Worm (Caenorhabditis elegans) whole organism, L3 larva: ENCODE measurements around the gene yap-1.

Experiments used
- R02D3.7 ChIP-seq: fragments of 150-350 bp; optimal IDR thresholded peaks from 2 replicates; lab custom pipeline; 2014; ENCODE audit warnings: missing biosample characterization, missing genetic modification characterization
- ZK546.5 ChIP-seq: sonication (generic microtip); optimal IDR thresholded peaks from 2 replicates; lab custom pipeline; 2017; ENCODE audit warnings: missing biosample characterization, missing genetic modification characterization
- aly-2 ChIP-seq: fragments of 150-350 bp; optimal IDR thresholded peaks from 2 replicates; lab custom pipeline; 2014; ENCODE audit warnings: missing biosample characterization, missing genetic modification characterization
- ama-1 ChIP-seq: fragments of 150-350 bp; optimal IDR thresholded peaks from 2 replicates; lab custom pipeline; 2018
- ceh-16 ChIP-seq: sonication (generic microtip); optimal IDR thresholded peaks from 2 replicates; lab custom pipeline; 2017; ENCODE audit warnings: missing biosample characterization, missing genetic modification characterization
- ceh-28 ChIP-seq: fragments of 150-350 bp; optimal IDR thresholded peaks from 2 replicates; lab custom pipeline; 2014; ENCODE audit warnings: missing biosample characterization, missing genetic modification reagents, missing genetic modification characterization
- ceh-82 ChIP-seq: fragments of 150-350 bp; optimal IDR thresholded peaks from 2 replicates; lab custom pipeline; 2014; ENCODE audit warnings: missing biosample characterization, missing genetic modification characterization
- ceh-9 ChIP-seq: sonication (generic microtip); optimal IDR thresholded peaks from 2 replicates; lab custom pipeline; 2018; ENCODE audit warnings: missing biosample characterization, missing genetic modification characterization
- egl-27 ChIP-seq: sonication (generic microtip); optimal IDR thresholded peaks from 4 replicates; lab custom pipeline; 2017; ENCODE audit warnings: missing biosample characterization, missing genetic modification reagents, missing genetic modification characterization
- egl-5 ChIP-seq: fragments of 150-350 bp; optimal IDR thresholded peaks from 2 replicates; lab custom pipeline; 2017; ENCODE audit warnings: missing biosample characterization, missing genetic modification reagents, missing genetic modification characterization, inconsistent platforms
- elt-1 ChIP-seq: fragments of 150-350 bp; optimal IDR thresholded peaks from 2 replicates; lab custom pipeline; 2014; ENCODE audit warnings: missing biosample characterization, missing genetic modification characterization
- elt-2 ChIP-seq: sonication (generic microtip); optimal IDR thresholded peaks from 2 replicates; lab custom pipeline; 2016; ENCODE audit warnings: missing genetic modification reagents, mild to moderate bottlenecking, missing genetic modification characterization, missing compliant biosample characterization
- elt-3 ChIP-seq, 3 experiments: fragments of 150-350 bp in 1 of 3; sonication (generic microtip) in 2 of 3; optimal IDR thresholded peaks; 2 replicates in 2 of 3; 4 replicates in 1 of 3; lab custom pipeline; 2014 to 2017; ENCODE audit warnings: missing biosample characterization in 3 of 3, missing genetic modification characterization in 3 of 3
- eor-1 ChIP-seq, 2 experiments: fragments of 150-350 bp; optimal IDR thresholded peaks; 2 replicates each; lab custom pipeline; 2014 to 2018; ENCODE audit warnings: missing biosample characterization in 2 of 2, missing genetic modification characterization in 2 of 2
- fkh-10 ChIP-seq: sonication (generic microtip); optimal IDR thresholded peaks from 2 replicates; lab custom pipeline; 2017; ENCODE audit warnings: missing biosample characterization, missing genetic modification reagents, missing genetic modification characterization
- fkh-2 ChIP-seq: fragments of 150-350 bp; optimal IDR thresholded peaks from 2 replicates; lab custom pipeline; 2014; ENCODE audit warnings: missing biosample characterization, missing genetic modification reagents, missing genetic modification characterization
- fos-1 ChIP-seq: fragments of 150-350 bp; optimal IDR thresholded peaks from 2 replicates; lab custom pipeline; 2014; ENCODE audit warnings: missing biosample characterization, missing genetic modification characterization
- hmg-11 ChIP-seq: sonication (generic microtip); optimal IDR thresholded peaks from 2 replicates; lab custom pipeline; 2016; ENCODE audit warnings: missing genetic modification characterization, missing compliant biosample characterization
- jun-1 ChIP-seq: fragments of 150-350 bp; optimal IDR thresholded peaks from 2 replicates; lab custom pipeline; 2014; ENCODE audit warnings: missing biosample characterization, missing genetic modification reagents, missing genetic modification characterization
- lin-15B ChIP-seq: fragments of 150-350 bp; optimal IDR thresholded peaks from 2 replicates; lab custom pipeline; 2014; ENCODE audit warnings: missing biosample characterization, missing genetic modification characterization
- lin-39 ChIP-seq: fragments of 150-350 bp; optimal IDR thresholded peaks from 2 replicates; lab custom pipeline; 2018; ENCODE audit warnings: missing biosample characterization, missing genetic modification reagents, missing genetic modification characterization
- lsy-12 ChIP-seq: sonication (generic microtip); optimal IDR thresholded peaks from 2 replicates; lab custom pipeline; 2016; ENCODE audit warnings: mild to moderate bottlenecking, missing genetic modification characterization, missing compliant biosample characterization
- mdl-1 ChIP-seq: fragments of 150-350 bp; optimal IDR thresholded peaks from 2 replicates; lab custom pipeline; 2014; ENCODE audit warnings: missing biosample characterization, missing genetic modification characterization
- mml-1 ChIP-seq: fragments of 150-350 bp; sonication (generic microtip); optimal IDR thresholded peaks from 3 replicates; lab custom pipeline; 2014; ENCODE audit warnings: missing biosample characterization, missing genetic modification characterization
- nfya-1 ChIP-seq: sonication (generic microtip); optimal IDR thresholded peaks from 2 replicates; lab custom pipeline; 2017; ENCODE audit warnings: missing genetic modification characterization, mild to moderate bottlenecking, missing compliant biosample characterization, antibody characterized with exemption, moderate library complexity; ENCODE audit not compliant: insufficient read depth
- nhr-11 ChIP-seq: fragments of 150-350 bp; optimal IDR thresholded peaks from 2 replicates; lab custom pipeline; 2014; ENCODE audit warnings: missing biosample characterization, missing genetic modification characterization
- nhr-12 ChIP-seq: fragments of 150-350 bp; optimal IDR thresholded peaks from 2 replicates; lab custom pipeline; 2014; ENCODE audit warnings: missing biosample characterization, missing genetic modification characterization
- nhr-23 ChIP-seq: fragments of 150-350 bp; optimal IDR thresholded peaks from 2 replicates; lab custom pipeline; 2014; ENCODE audit warnings: missing biosample characterization, missing genetic modification reagents, missing genetic modification characterization
- nhr-237 ChIP-seq: fragments of 150-350 bp; optimal IDR thresholded peaks from 2 replicates; lab custom pipeline; 2014; ENCODE audit warnings: missing biosample characterization, missing genetic modification characterization
- nhr-25 ChIP-seq: sonication (generic microtip); optimal IDR thresholded peaks from 2 replicates; lab custom pipeline; 2017; ENCODE audit warnings: missing biosample characterization, missing genetic modification characterization
- nhr-28 ChIP-seq: fragments of 150-350 bp; optimal IDR thresholded peaks from 2 replicates; lab custom pipeline; 2014; ENCODE audit warnings: missing biosample characterization, missing genetic modification characterization
- nhr-43 ChIP-seq: sonication (generic microtip); optimal IDR thresholded peaks from 2 replicates; lab custom pipeline; 2016; ENCODE audit warnings: mild to moderate bottlenecking, missing genetic modification characterization, missing compliant biosample characterization; ENCODE audit not compliant: poor library complexity, severe bottlenecking
- nhr-67 ChIP-seq: fragments of 150-350 bp; optimal IDR thresholded peaks from 2 replicates; lab custom pipeline; 2014; ENCODE audit warnings: missing biosample characterization, missing genetic modification characterization
- nhr-76 ChIP-seq: fragments of 150-350 bp; sonication (generic microtip); optimal IDR thresholded peaks from 5 replicates; lab custom pipeline; 2014; ENCODE audit warnings: missing biosample characterization, missing genetic modification characterization
- nhr-77 ChIP-seq: fragments of 150-350 bp; optimal IDR thresholded peaks from 2 replicates; lab custom pipeline; 2014; ENCODE audit warnings: missing biosample characterization, missing genetic modification characterization
- pha-4 ChIP-seq: fragments of 150-350 bp; optimal IDR thresholded peaks from 2 replicates; lab custom pipeline; 2014; ENCODE audit warnings: missing biosample characterization, missing genetic modification reagents, missing genetic modification characterization
- pqm-1 ChIP-seq: fragments of 150-350 bp; optimal IDR thresholded peaks from 2 replicates; lab custom pipeline; 2017; ENCODE audit warnings: missing biosample characterization, missing genetic modification characterization, inconsistent platforms
- sea-2 ChIP-seq: fragments of 150-350 bp; sonication (generic microtip); optimal IDR thresholded peaks from 4 replicates; lab custom pipeline; 2014; ENCODE audit warnings: missing biosample characterization, missing genetic modification reagents, missing genetic modification characterization
- skn-1 ChIP-seq: fragments of 150-350 bp; optimal IDR thresholded peaks from 2 replicates; lab custom pipeline; 2014; ENCODE audit warnings: missing biosample characterization, missing genetic modification characterization
- snpc-4 ChIP-seq: fragments of 150-350 bp; optimal IDR thresholded peaks from 2 replicates; lab custom pipeline; 2014; ENCODE audit warnings: missing biosample characterization, missing genetic modification characterization
- tbx-2 ChIP-seq: sonication (generic microtip); optimal IDR thresholded peaks from 2 replicates; lab custom pipeline; 2016; ENCODE audit warnings: mild to moderate bottlenecking, missing genetic modification characterization, missing compliant biosample characterization
- unc-39 ChIP-seq: sonication (generic microtip); optimal IDR thresholded peaks from 4 replicates; lab custom pipeline; 2017; ENCODE audit warnings: missing biosample characterization, missing genetic modification characterization
- unc-62 ChIP-seq: fragments of 150-350 bp; sonication (generic microtip); optimal IDR thresholded peaks from 4 replicates; lab custom pipeline; 2014; ENCODE audit warnings: missing biosample characterization, missing genetic modification reagents, missing genetic modification characterization
- zag-1 ChIP-seq: fragments of 150-350 bp; optimal IDR thresholded peaks from 2 replicates; lab custom pipeline; 2014; ENCODE audit warnings: missing biosample characterization, missing genetic modification characterization
- ztf-11 ChIP-seq: fragments of 150-350 bp; optimal IDR thresholded peaks from 2 replicates; lab custom pipeline; 2014; ENCODE audit warnings: missing biosample characterization, missing genetic modification characterization
- ztf-4 ChIP-seq: fragments of 150-350 bp; optimal IDR thresholded peaks from 2 replicates; lab custom pipeline; 2014; ENCODE audit warnings: missing biosample characterization, missing genetic modification characterization

The yap-1 gene

ce11 chrX:10681698-10682097 lies 10.0 kb upstream of the yap-1 start, which contains the start of gene phf-31:
Gene phf-31, plus strand, starts transcription at chrX:10681998.
- TF ChIP-seq unc-62 (GFP tag; lab: Kevin White, UChicago) = no peak
- no peak for TF ChIP-seq nhr-12
- no peak for TF ChIP-seq egl-27
- TF ChIP-seq elt-3 (tag; optimal IDR thresholded peaks at IDR 0.05; lab: Kevin White, UChicago) = no peak
- TF ChIP-seq eor-1 (tag; optimal IDR thresholded peaks at IDR 0.05; lab: Kevin White, UChicago) = no peak
- TF ChIP-seq skn-1 = no peak
- no peak for TF ChIP-seq ztf-4
- TF ChIP-seq nhr-25 (tag; lab: Kevin White, UChicago) = no peak
- TF ChIP-seq ceh-28 = no peak
- no peak for TF ChIP-seq hmg-11 (tag; lab: Kevin White, UChicago)
- no peak for TF ChIP-seq mml-1 (tag; lab: Kevin White, UChicago)

ce11 chrX:10684533-10684932 lies 7.2 kb upstream of the yap-1 start:
- no peak for TF ChIP-seq egl-27
- TF ChIP-seq nhr-43 (tag; lab: Kevin White, UChicago) = peak; percentile 45
- no peak for TF ChIP-seq ztf-4
- peak; percentile 83 for TF ChIP-seq nhr-23
- no peak for TF ChIP-seq aly-2 (tag; lab: Kevin White, UChicago)
- peak in 1 of 3 experiments; percentile 10 for TF ChIP-seq elt-3 (tag; optimal IDR thresholded peaks at IDR 0.05; lab: Kevin White, UChicago)
- TF ChIP-seq ceh-16 = no peak
- peak; percentile 55 for TF ChIP-seq nfya-1 (tag; lab: Kevin White, UChicago)
- TF ChIP-seq fos-1 (tag; lab: Kevin White, UChicago) = no peak
- TF ChIP-seq ceh-82 = no peak
- TF ChIP-seq ceh-28 = peak; percentile 89
- no peak for TF ChIP-seq ama-1 (lab: Kevin White, UChicago)
- TF ChIP-seq jun-1 (tag; lab: Kevin White, UChicago) = peak; percentile 18
- TF ChIP-seq fkh-2 (tag; lab: Kevin White, UChicago) = no peak
- TF ChIP-seq skn-1 = no peak
- no peak for TF ChIP-seq tbx-2 (tag; lab: Kevin White, UChicago)
- TF ChIP-seq mml-1 (tag; lab: Kevin White, UChicago) = no peak
- TF ChIP-seq pha-4 (tag; lab: Kevin White, UChicago) = peak; percentile 66
- peak; percentile 45 for TF ChIP-seq lsy-12 (tag; lab: Kevin White, UChicago)
- TF ChIP-seq zag-1 (tag; lab: Kevin White, UChicago) = no peak
- no peak for TF ChIP-seq unc-39 (tag; lab: Kevin White, UChicago)
- TF ChIP-seq sea-2 (GFP tag; lab: Kevin White, UChicago) = no peak
- peak; percentile 47 for TF ChIP-seq pqm-1
- TF ChIP-seq nhr-237 (tag; lab: Kevin White, UChicago) = no peak
- no peak for TF ChIP-seq ztf-11 (tag; lab: Kevin White, UChicago)
- TF ChIP-seq snpc-4 (tag; lab: Kevin White, UChicago) = peak; percentile 55
- TF ChIP-seq nhr-77 (tag; lab: Kevin White, UChicago) = no peak
- TF ChIP-seq eor-1 (tag; optimal IDR thresholded peaks at IDR 0.05; lab: Kevin White, UChicago) = no peak
- TF ChIP-seq lin-39 (tag; lab: Kevin White, UChicago) = peak; percentile 41
- peak; percentile 1 for TF ChIP-seq mdl-1 (tag; lab: Kevin White, UChicago)
- no peak for TF ChIP-seq nhr-11 (tag; lab: Kevin White, UChicago)
- TF ChIP-seq egl-5 (tag; lab: Kevin White, UChicago) = peak; percentile 94
- no peak for TF ChIP-seq elt-1 (tag; lab: Kevin White, UChicago)
- peak; percentile 85 for TF ChIP-seq nhr-25 (tag; lab: Kevin White, UChicago)
- peak; percentile 38 for TF ChIP-seq hmg-11 (tag; lab: Kevin White, UChicago)
- peak; percentile 54 for TF ChIP-seq elt-2 (tag; lab: Kevin White, UChicago)
- TF ChIP-seq unc-62 (GFP tag; lab: Kevin White, UChicago) = peak; percentile 49
- TF ChIP-seq R02D3.7 (tag; lab: Kevin White, UChicago) = no peak
- TF ChIP-seq nhr-28 (tag; lab: Kevin White, UChicago) = no peak
- TF ChIP-seq fkh-10 (GFP tag; lab: Kevin White, UChicago) = no peak
- TF ChIP-seq nhr-67 (tag; lab: Kevin White, UChicago) = no peak
- TF ChIP-seq ZK546.5 (tag; lab: Kevin White, UChicago) = no peak
- no peak for TF ChIP-seq ceh-9 (tag; lab: Kevin White, UChicago)
- TF ChIP-seq nhr-76 (tag; lab: Kevin White, UChicago) = no peak
- no peak for TF ChIP-seq nhr-12
- TF ChIP-seq lin-15B (tag; lab: Kevin White, UChicago) = no peak
- TF ChIP-seq, all 47 proteins: peak for 17
